Fruit fly (Drosophila melanogaster) whole organism, embryonic: Measurements from ENCODE around the gene Pex10.

Source experiments
- Antp ChIP-seq: fragments of 200-800 bp; sonication (Bioruptor generic); optimal IDR thresholded peaks from 3 replicates; lab custom pipeline; 2016; ENCODE audit warnings: missing biosample characterization, missing genetic modification characterization
- CG10565 ChIP-seq: fragments of 200-800 bp; sonication (Bioruptor generic); optimal IDR thresholded peaks from 3 replicates; lab custom pipeline; 2016; ENCODE audit warnings: missing biosample characterization, mild to moderate bottlenecking, missing genetic modification characterization
- CG11456 ChIP-seq: fragments of 200-800 bp; sonication (Bioruptor generic); IDR thresholded peaks from 3 replicates; pipeline ENCODE4 v1.3.6; 2022; ENCODE audit warnings: missing biosample characterization, missing genetic modification characterization
- CG1529 ChIP-seq: fragments of 200-800 bp; sonication (Bioruptor generic); optimal IDR thresholded peaks from 3 replicates; lab custom pipeline; 2018; ENCODE audit warnings: missing biosample characterization, missing genetic modification characterization
- CG15601 ChIP-seq: fragments of 200-800 bp; sonication (Bioruptor generic); optimal IDR thresholded peaks from 3 replicates; lab custom pipeline; 2019; ENCODE audit warnings: missing biosample characterization, mild to moderate bottlenecking, missing genetic modification characterization, moderate library complexity
- CG17568 ChIP-seq: fragments of 200-800 bp; sonication (Bioruptor generic); optimal IDR thresholded peaks from 2 replicates; lab custom pipeline; 2018; ENCODE audit warnings: missing biosample characterization, mild to moderate bottlenecking, missing genetic modification characterization, moderate library complexity
- CG2199 ChIP-seq: fragments of 200-800 bp; sonication (Bioruptor generic); IDR thresholded peaks from 3 replicates; pipeline ENCODE4 v1.3.6; 2022; ENCODE audit warnings: missing biosample characterization, missing genetic modification characterization
- CG30403 ChIP-seq: fragments of 200-800 bp; sonication (Bioruptor generic); optimal IDR thresholded peaks from 3 replicates; lab custom pipeline; 2016; ENCODE audit warnings: missing biosample characterization, missing genetic modification characterization
- CG31388 ChIP-seq: fragments of 200-800 bp; sonication (Bioruptor generic); optimal IDR thresholded peaks from 2 replicates; lab custom pipeline; 2016; ENCODE audit warnings: missing biosample characterization, missing genetic modification characterization
- CG31441 ChIP-seq: fragments of 200-800 bp; sonication (Bioruptor generic); IDR thresholded peaks from 2 replicates; pipeline ENCODE4 v1.3.6; 2022; ENCODE audit warnings: missing biosample characterization, missing genetic modification characterization
- CG4424 ChIP-seq: fragments of 200-800 bp; sonication (Bioruptor generic); optimal IDR thresholded peaks from 3 replicates; lab custom pipeline; 2016; ENCODE audit warnings: missing biosample characterization, missing genetic modification characterization
- CG6254 ChIP-seq: fragments of 200-800 bp; sonication (Bioruptor generic); optimal IDR thresholded peaks from 3 replicates; lab custom pipeline; 2017; ENCODE audit warnings: mild to moderate bottlenecking, missing biosample characterization, missing genetic modification reagents, missing genetic modification characterization
- CG7271 ChIP-seq: fragments of 200-800 bp; sonication (Bioruptor generic); optimal IDR thresholded peaks from 2 replicates; lab custom pipeline; 2018; ENCODE audit warnings: missing biosample characterization, mild to moderate bottlenecking, missing genetic modification characterization, moderate library complexity
- Ets97D ChIP-seq: fragments of 200-800 bp; sonication (Bioruptor generic); optimal IDR thresholded peaks from 3 replicates; lab custom pipeline; 2016; ENCODE audit warnings: missing biosample characterization, missing genetic modification characterization
- Fer1 ChIP-seq: fragments of 200-800 bp; sonication (Bioruptor generic); optimal IDR thresholded peaks from 2 replicates; lab custom pipeline; 2017; ENCODE audit warnings: missing biosample characterization, mild to moderate bottlenecking, missing genetic modification characterization
- HLH54F ChIP-seq: fragments of 200-800 bp; sonication (Bioruptor generic); optimal IDR thresholded peaks from 3 replicates; lab custom pipeline; 2016; ENCODE audit warnings: missing biosample characterization, missing genetic modification characterization
- Hmr ChIP-seq: fragments of 200-800 bp; sonication (Bioruptor generic); optimal IDR thresholded peaks from 3 replicates; lab custom pipeline; 2017; ENCODE audit warnings: mild to moderate bottlenecking, missing biosample characterization, missing genetic modification reagents, missing genetic modification characterization
- Hmx ChIP-seq: fragments of 200-800 bp; sonication (Bioruptor generic); optimal IDR thresholded peaks from 2 replicates; lab custom pipeline; 2016; ENCODE audit warnings: missing biosample characterization, missing genetic modification characterization
- NFAT ChIP-seq: fragments of 200-800 bp; sonication (Bioruptor generic); IDR thresholded peaks from 2 replicates; pipeline ENCODE4 v1.3.6; 2022; ENCODE audit warnings: missing biosample characterization, missing genetic modification characterization
- Oaz ChIP-seq: fragments of 200-800 bp; sonication (Bioruptor generic); IDR thresholded peaks from 2 replicates; pipeline ENCODE4 v1.3.6; 2022; ENCODE audit warnings: missing biosample characterization, missing genetic modification characterization
- Sox100B ChIP-seq: fragments of 200-800 bp; sonication (Bioruptor generic); optimal IDR thresholded peaks from 3 replicates; lab custom pipeline; 2018; ENCODE audit warnings: missing biosample characterization, mild to moderate bottlenecking, missing genetic modification characterization
- Ssrp ChIP-seq: fragments of 200-800 bp; sonication (Bioruptor generic); optimal IDR thresholded peaks from 2 replicates; lab custom pipeline; 2018; ENCODE audit warnings: missing biosample characterization, mild to moderate bottlenecking, missing genetic modification characterization, moderate library complexity
- Vsx1 ChIP-seq: fragments of 200-800 bp; sonication (Bioruptor generic); optimal IDR thresholded peaks from 2 replicates; lab custom pipeline; 2017; ENCODE audit warnings: missing biosample characterization, mild to moderate bottlenecking, missing genetic modification characterization, missing genetic modification reagents
- Xbp1 ChIP-seq: fragments of 200-800 bp; sonication (Bioruptor generic); optimal IDR thresholded peaks from 3 replicates; lab custom pipeline; 2016; ENCODE audit warnings: missing biosample characterization, mild to moderate bottlenecking, missing genetic modification characterization
- az2 ChIP-seq: fragments of 200-800 bp; sonication (Bioruptor generic); optimal IDR thresholded peaks from 3 replicates; lab custom pipeline; 2016; ENCODE audit warnings: missing biosample characterization, missing genetic modification characterization
- bab2 ChIP-seq: fragments of 200-800 bp; sonication (Bioruptor generic); optimal IDR thresholded peaks from 2 replicates; lab custom pipeline; 2016; ENCODE audit warnings: missing biosample characterization, missing genetic modification characterization
- btn ChIP-seq: fragments of 200-800 bp; sonication (Bioruptor generic); optimal IDR thresholded peaks from 2 replicates; lab custom pipeline; 2016; ENCODE audit warnings: missing biosample characterization, missing genetic modification characterization
- cg ChIP-seq: fragments of 200-800 bp; sonication (Bioruptor generic); optimal IDR thresholded peaks from 3 replicates; lab custom pipeline; 2019; ENCODE audit warnings: missing biosample characterization, mild to moderate bottlenecking, missing genetic modification characterization, moderate library complexity
- chinmo ChIP-seq: fragments of 200-800 bp; sonication (Bioruptor generic); IDR thresholded peaks from 4 replicates; pipeline ENCODE4 v1.3.6; 2022; ENCODE audit warnings: missing biosample characterization, missing genetic modification characterization; ENCODE audit not compliant: partially characterized antibody
- fru ChIP-seq: fragments of >200 bp; optimal IDR thresholded peaks from 2 replicates; lab custom pipeline; 2017
- gce ChIP-seq: fragments of 200-800 bp; sonication (Bioruptor generic); IDR thresholded peaks from 3 replicates; pipeline ENCODE4 v1.3.6; 2022; ENCODE audit warnings: missing biosample characterization, missing genetic modification characterization
- gcm ChIP-seq: fragments of 200-800 bp; sonication (Bioruptor generic); optimal IDR thresholded peaks from 2 replicates; lab custom pipeline; 2019; ENCODE audit warnings: missing biosample characterization, mild to moderate bottlenecking, missing genetic modification characterization, moderate library complexity
- gt ChIP-seq: fragments of 200-800 bp; sonication (Bioruptor generic); IDR thresholded peaks from 2 replicates; pipeline ENCODE4 v1.3.6; 2022; ENCODE audit warnings: missing biosample characterization, missing genetic modification characterization
- jumu ChIP-seq: fragments of 200-800 bp; sonication (Bioruptor generic); optimal IDR thresholded peaks from 3 replicates; lab custom pipeline; 2016; ENCODE audit warnings: missing biosample characterization, missing genetic modification characterization
- lab ChIP-seq: fragments of 200-800 bp; sonication (Bioruptor generic); optimal IDR thresholded peaks from 3 replicates; lab custom pipeline; 2017; ENCODE audit warnings: missing biosample characterization, missing genetic modification characterization, mild to moderate bottlenecking, moderate library complexity, missing genetic modification reagents
- maf-S ChIP-seq: fragments of 200-800 bp; sonication (Bioruptor generic); optimal IDR thresholded peaks from 2 replicates; lab custom pipeline; 2016; ENCODE audit warnings: missing biosample characterization, missing genetic modification characterization
- psq ChIP-seq: fragments of 200-800 bp; sonication (Bioruptor generic); optimal IDR thresholded peaks from 2 replicates; lab custom pipeline; 2017; ENCODE audit warnings: missing biosample characterization, missing genetic modification characterization
- salm ChIP-seq: fragments of 200-800 bp; sonication (Bioruptor generic); optimal IDR thresholded peaks from 2 replicates; lab custom pipeline; 2018; ENCODE audit warnings: missing biosample characterization, mild to moderate bottlenecking, missing genetic modification characterization
- sc ChIP-seq, 3 experiments: fragments of >200 bp in 2 of 3; fragments of 200-800 bp in 1 of 3; sonication (Bioruptor generic) in 1 of 3; optimal IDR thresholded peaks; 2 replicates in 2 of 3; 3 replicates in 1 of 3; lab custom pipeline; 2017; ENCODE audit warnings: mild to moderate bottlenecking in 1 of 3, missing biosample characterization in 1 of 3, missing genetic modification characterization in 1 of 3, missing genetic modification reagents in 1 of 3
- schlank ChIP-seq: fragments of 200-800 bp; sonication (Bioruptor generic); optimal IDR thresholded peaks from 2 replicates; lab custom pipeline; 2018; ENCODE audit warnings: missing biosample characterization, mild to moderate bottlenecking, missing genetic modification characterization
- sd ChIP-seq: fragments of 200-800 bp; sonication (Bioruptor generic); optimal IDR thresholded peaks from 3 replicates; lab custom pipeline; 2018; ENCODE audit warnings: missing biosample characterization, mild to moderate bottlenecking, missing genetic modification characterization, moderate library complexity
- shn ChIP-seq: fragments of 200-800 bp; sonication (Bioruptor generic); optimal IDR thresholded peaks from 3 replicates; lab custom pipeline; 2016; ENCODE audit warnings: missing biosample characterization, missing genetic modification characterization
- so ChIP-seq: fragments of 200-800 bp; sonication (Bioruptor generic); IDR thresholded peaks from 3 replicates; pipeline ENCODE4 v1.3.6; 2022; ENCODE audit warnings: missing biosample characterization, missing genetic modification characterization
- sob ChIP-seq: fragments of 200-800 bp; sonication (Bioruptor generic); IDR thresholded peaks from 2 replicates; pipeline ENCODE4 v1.3.6; 2022; ENCODE audit warnings: missing biosample characterization, missing genetic modification characterization
- toy ChIP-seq: fragments of 200-800 bp; sonication (Bioruptor generic); IDR thresholded peaks from 2 replicates; pipeline ENCODE4 v1.3.6; 2022; ENCODE audit warnings: missing biosample characterization, missing genetic modification characterization
- trem ChIP-seq: fragments of 200-800 bp; optimal IDR thresholded peaks from 3 replicates; lab custom pipeline; 2019; ENCODE audit warnings: missing biosample characterization, mild to moderate bottlenecking, missing genetic modification characterization, moderate library complexity
- unc-4 ChIP-seq: fragments of 200-800 bp; sonication (Bioruptor generic); IDR thresholded peaks from 2 replicates; pipeline ENCODE4 v1.3.6; 2022; ENCODE audit warnings: missing biosample characterization, missing genetic modification characterization; ENCODE audit not compliant: partially characterized antibody
- vnd ChIP-seq: fragments of 200-800 bp; sonication (Bioruptor generic); IDR thresholded peaks from 3 replicates; pipeline ENCODE4 v1.3.6; 2022; ENCODE audit warnings: missing biosample characterization, missing genetic modification characterization; ENCODE audit not compliant: partially characterized antibody
- wek ChIP-seq: fragments of 200-800 bp; sonication (Bioruptor generic); optimal IDR thresholded peaks from 3 replicates; lab custom pipeline; 2018; ENCODE audit warnings: missing biosample characterization, mild to moderate bottlenecking, missing genetic modification characterization, moderate library complexity

The Pex10 gene

dm6 chr3L:1573191-1573590 lies 15.2 kb downstream of the Pex10 start:
- TF ChIP-seq vnd (GFP tag; lab: Robert Waterston, UW) (peak; percentile 20; the same call in 1 of the 3 replicates), unc-4 (GFP tag; lab: Robert Waterston, UW) (no peak), sd (peak; percentile 97), schlank (tag; lab: Kevin White, UChicago) (no peak), psq (GFP tag; lab: Kevin White, UChicago) (no peak), CG2199 (GFP tag; lab: Robert Waterston, UW) (0 out of 3 replicates have a peak, but pooled peaks have one; percentile 66), wek (peak; percentile 15)

dm6 chr3L:1575731-1576376 lies 17.8 kb downstream of the Pex10 start:
- TF ChIP-seq CG6254 (GFP tag; lab: Kevin White, UChicago): peak; percentile 16
- peak; percentile 35 for TF ChIP-seq CG17568 (GFP tag; lab: Kevin White, UChicago)
- TF ChIP-seq btn (GFP tag; lab: Kevin White, UChicago): no peak
- no peak for TF ChIP-seq CG31388 (GFP tag; lab: Kevin White, UChicago)
- TF ChIP-seq Oaz (GFP tag; lab: Robert Waterston, UW): no peak
- TF ChIP-seq lab (GFP tag; lab: Kevin White, UChicago): peak; percentile 6
- no peak for TF ChIP-seq NFAT (GFP tag; lab: Robert Waterston, UW)
- no peak for TF ChIP-seq Vsx1 (GFP tag; lab: Kevin White, UChicago)
- no peak for TF ChIP-seq trem (tag; lab: Kevin White, UChicago)
- TF ChIP-seq sc (optimal IDR thresholded peaks at IDR 0.05; lab: Kevin White, UChicago): no peak
- no peak for TF ChIP-seq sc (GFP tag; optimal IDR thresholded peaks at IDR 0.05; lab: Kevin White, UChicago)
- TF ChIP-seq bab2: no peak
- no peak for TF ChIP-seq Hmr (GFP tag; lab: Kevin White, UChicago)
- peak; percentile 0 for TF ChIP-seq Ets97D (GFP tag; lab: Kevin White, UChicago)
- no peak for TF ChIP-seq CG30403 (GFP tag; lab: Kevin White, UChicago)
- no peak for TF ChIP-seq toy
- no peak for TF ChIP-seq az2 (GFP tag; lab: Kevin White, UChicago)
- TF ChIP-seq gcm (GFP tag; lab: Kevin White, UChicago): no peak
- no peak for TF ChIP-seq CG10565 (GFP tag; lab: Kevin White, UChicago)
- TF ChIP-seq CG31441 (GFP tag; lab: Robert Waterston, UW): 0 out of 2 replicates have a peak, but pooled peaks have one; percentile 13
- TF ChIP-seq HLH54F (GFP tag; lab: Kevin White, UChicago): no peak
- no peak for TF ChIP-seq gce
- TF ChIP-seq Antp: no peak
- no peak for TF ChIP-seq Hmx (GFP tag; lab: Kevin White, UChicago)
- TF ChIP-seq CG1529 (GFP tag; lab: Kevin White, UChicago): no peak
- TF ChIP-seq gt (GFP tag; lab: Robert Waterston, UW): no peak
- TF ChIP-seq CG4424 (GFP tag; lab: Kevin White, UChicago): no peak
- no peak for TF ChIP-seq chinmo (GFP tag; lab: Robert Waterston, UW)
- no peak for TF ChIP-seq shn (GFP tag; lab: Kevin White, UChicago)
- TF ChIP-seq Fer1 (GFP tag; lab: Kevin White, UChicago): no peak
- 0 out of 2 replicates have a peak, but pooled peaks have one; percentile 17 for TF ChIP-seq sob (GFP tag; lab: Robert Waterston, UW)
- TF ChIP-seq CG15601 (tag; lab: Kevin White, UChicago): no peak
- TF ChIP-seq Xbp1 (GFP tag; lab: Kevin White, UChicago): no peak
- TF ChIP-seq Ssrp: no peak
- TF ChIP-seq Sox100B: peak; percentile 15
- peak; percentile 47; the same call in 1 of the 3 replicates for TF ChIP-seq so (GFP tag; lab: Robert Waterston, UW)
- TF ChIP-seq fru (lab: Kevin White, UChicago): no peak
- no peak for TF ChIP-seq cg (GFP tag; lab: Kevin White, UChicago)
- peak; percentile 18 for TF ChIP-seq CG7271 (tag; lab: Kevin White, UChicago)
- TF ChIP-seq CG11456: no peak
- no peak for TF ChIP-seq jumu (GFP tag; lab: Kevin White, UChicago)
- TF ChIP-seq maf-S (GFP tag; lab: Kevin White, UChicago): no peak
- TF ChIP-seq salm (tag; lab: Kevin White, UChicago): no peak
